Worm (Caenorhabditis elegans): ENCODE results near the gene gob-1.

gob-1 gene

DNA sequence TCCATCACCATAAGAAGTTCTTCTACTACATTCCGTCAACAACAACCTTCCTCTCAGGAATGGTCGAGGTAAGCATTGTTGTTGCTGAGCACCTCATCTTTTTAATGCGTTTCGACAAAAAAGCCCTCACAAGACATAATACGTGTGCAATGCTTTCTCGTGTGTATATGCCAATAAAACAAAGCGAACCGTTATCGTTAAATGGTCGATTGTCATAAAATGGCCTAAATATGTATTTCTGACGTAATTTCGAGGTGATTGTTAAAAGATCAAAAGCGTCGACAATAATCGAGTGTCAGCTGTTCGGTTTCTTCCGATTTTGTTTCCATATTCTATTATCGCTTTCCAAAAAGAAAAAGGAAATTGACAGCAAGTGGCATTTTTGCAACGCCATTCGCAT is 51.3 kb downstream of the gob-1 start:
- no peak for TF ChIP-seq W03F9.2 (tag; optimal IDR thresholded peaks at IDR 0.05)

DNA sequence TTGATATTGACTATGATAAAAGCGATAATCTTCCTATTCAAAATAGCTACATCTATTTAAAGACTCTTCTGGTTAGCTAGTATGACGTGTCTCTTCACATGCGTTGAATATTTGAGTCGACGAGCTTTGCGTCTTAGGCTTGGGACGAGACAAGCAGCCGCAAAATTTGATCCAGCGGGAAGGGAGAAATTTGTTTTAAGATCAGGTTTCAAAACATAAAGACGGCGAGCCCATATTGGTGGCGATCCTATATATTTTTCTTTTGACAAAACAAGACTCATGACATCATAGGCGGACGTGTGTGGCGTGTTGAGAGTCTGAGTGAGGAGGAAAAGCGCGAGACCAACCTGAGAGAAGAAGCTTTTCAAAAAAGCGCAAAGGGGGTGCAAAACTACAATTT is 52.1 kb downstream of the gob-1 start:
- no peak for TF ChIP-seq him-1 (tag; optimal IDR thresholded peaks at IDR 0.05)

DNA sequence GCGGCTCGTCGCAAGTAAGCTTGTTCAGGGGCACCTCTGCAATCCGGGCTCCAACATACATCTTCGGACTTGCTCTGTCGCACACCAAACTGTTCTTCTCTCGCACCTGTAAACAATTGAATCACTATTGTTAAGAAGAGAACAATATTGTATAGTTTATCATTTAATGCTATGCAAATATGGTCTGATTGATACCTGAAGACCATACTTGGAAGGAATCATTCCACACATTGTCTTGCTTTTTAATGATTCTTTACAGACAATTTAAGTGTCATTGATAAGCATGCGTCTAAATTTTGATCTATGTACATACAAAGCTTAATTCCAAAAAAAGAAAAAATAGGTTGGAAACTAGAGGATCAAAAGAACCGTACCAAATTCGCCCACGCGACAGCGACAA is 53.5 kb downstream of the gob-1 start:
- TF ChIP-seq W03F9.2 (tag; optimal IDR thresholded peaks at IDR 0.05): no peak
- TF ChIP-seq dao-5 (tag; optimal IDR thresholded peaks at IDR 0.05): no peak
- no peak for TF ChIP-seq him-1 (tag; optimal IDR thresholded peaks at IDR 0.05)
